Worm (Caenorhabditis elegans) whole organism, L1 larva: ENCODE results near the gene Y50D4A.6.

Experiments used
- ces-1 ChIP-seq: fragments of 150-350 bp; optimal IDR thresholded peaks from 2 replicates; lab custom pipeline; 2014; ENCODE audit warnings: missing biosample characterization, missing genetic modification reagents, missing genetic modification characterization
- lsy-2 ChIP-seq, 2 experiments: fragments of 150-350 bp; optimal IDR thresholded peaks; 2 replicates each; lab custom pipeline; 2014; ENCODE audit warnings: missing biosample characterization in 2 of 2, missing genetic modification characterization in 2 of 2
- skn-1 ChIP-seq: fragments of 150-350 bp; optimal IDR thresholded peaks from 2 replicates; lab custom pipeline; 2014; ENCODE audit warnings: missing biosample characterization, missing genetic modification characterization

DNA sequence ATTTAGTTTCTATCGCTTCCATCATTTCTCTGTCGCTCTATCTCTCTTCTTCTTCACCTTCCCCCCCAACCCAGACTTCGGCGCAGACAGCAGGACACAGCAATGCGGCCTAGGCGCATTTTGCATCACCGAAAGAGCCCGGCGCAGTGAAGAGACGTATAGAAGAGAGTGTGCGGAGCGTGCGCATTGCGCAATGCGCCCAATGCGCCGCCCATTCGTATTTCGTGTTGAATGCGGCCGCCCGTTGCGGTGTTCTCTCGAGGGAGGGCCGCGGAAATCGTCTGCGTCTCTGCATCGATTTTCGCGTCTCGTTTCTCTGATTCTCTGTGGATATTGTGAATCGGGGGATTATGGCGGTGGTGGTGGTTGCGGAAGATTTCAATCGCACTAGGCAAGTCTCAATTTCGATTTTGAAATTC is 47.7 kb downstream of the Y50D4A.6 start:
- TF ChIP-seq ces-1 (GFP tag; lab: Kevin White, UChicago) (peak; percentile 91), lsy-2 (tag; optimal IDR thresholded peaks at IDR 0.05; lab: Kevin White, UChicago) (peak; percentile 93), skn-1 (tag; lab: Kevin White, UChicago) (peak; percentile 88)
